Worm (Caenorhabditis elegans) whole organism, dauer: ENCODE data around the gene lgc-43.

Experiments used
- unc-62 ChIP-seq: sonication (generic microtip); optimal IDR thresholded peaks from 2 replicates; lab custom pipeline; 2017; ENCODE audit warnings: missing biosample characterization, missing genetic modification reagents, missing genetic modification characterization

Gene lgc-43

ce11 chrIV:10616366-10616765, 37.9 kb downstream of the lgc-43 start:
- TF ChIP-seq unc-62 = no peak

ce11 chrIV:10617099-10617498, 38.6 kb downstream of the lgc-43 start:
- TF ChIP-seq unc-62 = no peak

- no peak for TF ChIP-seq unc-62
Observed at ce11 chrIV:10620811-10621210, 42.3 kb downstream of the lgc-43 start, which contains the start of gene R09H10.7. TSS of gene R09H10.7 (plus strand) at chrIV:10621111.

- TF ChIP-seq unc-62 = no peak
Observed at ce11 chrIV:10628724-10629123, 50.3 kb downstream of the lgc-43 start, which contains the start of gene R09H10.5. TSS of gene R09H10.5 (minus strand) at chrIV:10628829.

- no peak for TF ChIP-seq unc-62
Observed at ce11 chrIV:10630953-10631554, 52.6 kb downstream of the lgc-43 start, which contains the start of gene F56C4.4. TSS of gene F56C4.4 (minus strand) at chrIV:10631267.
